Worm (Caenorhabditis elegans): ENCODE results near the gene cutc-1.

Gene cutc-1

ce11 chrIII:8446940-8447403 lies 43.6 kb upstream of the cutc-1 start, which contains the start of gene rpn-3 (continued):
- TF ChIP-seq B0336.3 (GFP tag; IDR thresholded peaks at IDR 0.05) (peak; percentile 85), F22D6.2 (tag; optimal IDR thresholded peaks at IDR 0.05) (peak; percentile 85), hmg-20 (GFP tag; IDR thresholded peaks at IDR 0.05) (0 out of 2 replicates have a peak, but pooled peaks have one; percentile 68), lsl-1 (GFP tag; optimal IDR thresholded peaks at IDR 0.05) (peak; percentile 61), akir-1 (GFP tag; optimal IDR thresholded peaks at IDR 0.05) (no peak), ztf-28 (GFP tag; IDR thresholded peaks at IDR 0.05) (peak; percentile 68; the same call in 1 of the 2 replicates), tbx-9 (tag; optimal IDR thresholded peaks at IDR 0.05; ENCODE audit: borderline replicate concordance) (no peak), ztf-22 (GFP tag; optimal IDR thresholded peaks at IDR 0.05) (no peak), ceh-100 (GFP tag; IDR thresholded peaks at IDR 0.05) (peak; percentile 78), efl-1 (GFP tag; optimal IDR thresholded peaks at IDR 0.05) (peak; percentile 69), egl-44 (GFP tag; IDR thresholded peaks at IDR 0.05) (peak; percentile 67; the same call in 1 of the 2 replicates), nfyb-1 (GFP tag; IDR thresholded peaks at IDR 0.05) (peak; percentile 95), Y53G8AR.9 (GFP tag; conservative IDR thresholded peaks at IDR 0.05) (peak; percentile 97), ztf-18 (tag; optimal IDR thresholded peaks at IDR 0.05) (no peak), lsy-27 (tag; optimal IDR thresholded peaks at IDR 0.05; ENCODE audit: borderline replicate concordance, insufficient read depth) (no peak), fkh-3 (tag; optimal IDR thresholded peaks at IDR 0.05) (no peak), ztf-25 (GFP tag; IDR thresholded peaks at IDR 0.05) (no peak), let-607 (tag; optimal IDR thresholded peaks at IDR 0.05) (peak in 1 of 2 experiments; percentile 92), ets-4 (GFP tag; optimal IDR thresholded peaks at IDR 0.05) (no peak), ccch-3 (GFP tag; optimal IDR thresholded peaks at IDR 0.05) (no peak), attf-5 (GFP tag; optimal IDR thresholded peaks at IDR 0.05) (peak; percentile 84), lin-40 (tag; optimal IDR thresholded peaks at IDR 0.05) (peak; percentile 96), egl-18 (GFP tag; IDR thresholded peaks at IDR 0.05) (no peak), ztf-6 (GFP tag; IDR thresholded peaks at IDR 0.05) (0 out of 2 replicates have a peak, but pooled peaks have one; percentile 13), zfh-2 (GFP tag; conservative IDR thresholded peaks at IDR 0.05) (no peak), F55B11.4 (tag; optimal IDR thresholded peaks at IDR 0.05; ENCODE audit: borderline replicate concordance, insufficient read depth) (no peak), nhr-120 (GFP tag; IDR thresholded peaks at IDR 0.05) (no peak), xnd-1 (tag; optimal IDR thresholded peaks at IDR 0.05) (peak; percentile 69), F10E7.11 (tag; optimal IDR thresholded peaks at IDR 0.05) (no peak), athp-1 (tag; optimal IDR thresholded peaks at IDR 0.05) (peak; percentile 79), dpl-1 (GFP tag; optimal IDR thresholded peaks at IDR 0.05) (peak; percentile 64), mxl-1 (tag; optimal IDR thresholded peaks at IDR 0.05) (no peak), F52B5.7 (tag; optimal IDR thresholded peaks at IDR 0.05) (no peak), dpff-1 (tag; optimal IDR thresholded peaks at IDR 0.05) (no peak), ceh-58 (GFP tag; IDR thresholded peaks at IDR 0.05) (no peak), madf-8 (GFP tag; conservative IDR thresholded peaks at IDR 0.05) (peak; percentile 80), nhr-80 (tag; optimal IDR thresholded peaks at IDR 0.05) (peak; percentile 19), mes-4 (tag; optimal IDR thresholded peaks at IDR 0.05) (no peak), ztf-3 (GFP tag; optimal IDR thresholded peaks at IDR 0.05) (peak; percentile 49), hlh-12 (tag; optimal IDR thresholded peaks at IDR 0.05) (no peak), lir-1 (GFP tag; conservative IDR thresholded peaks at IDR 0.05) (peak; percentile 83), madf-10 (tag; optimal IDR thresholded peaks at IDR 0.05) (peak; percentile 86), rcor-1 (GFP tag; IDR thresholded peaks at IDR 0.05) (peak; percentile 94), Y79H2A.3 (GFP tag; conservative IDR thresholded peaks at IDR 0.05) (0 out of 2 replicates have a peak, but pooled peaks have one; percentile 56), snpc-4 (GFP tag; optimal IDR thresholded peaks at IDR 0.05) (peak; percentile 38), snpc-4 (tag; optimal IDR thresholded peaks at IDR 0.05) (peak; percentile 46 to 84 (median 66)), F57C9.4 (tag; optimal IDR thresholded peaks at IDR 0.05) (no peak), ceh-40 (GFP tag; IDR thresholded peaks at IDR 0.05) (no peak), F49E8.2 (tag; optimal IDR thresholded peaks at IDR 0.05; ENCODE audit: insufficient read depth) (peak; percentile 91)

Measured in whole organism, young adult.